Fruit fly (Drosophila melanogaster): ENCODE measurements around the gene CG16974.
A peak's percentile ranks its signal among the peaks of the same experiment; 100 is the strongest.
"Not testable (repeated sequence)": the region's sequence is repeated elsewhere in the genome, so short reads cannot be mapped to it uniquely, and the experiment has no call there.

Gene CG16974

DNA sequence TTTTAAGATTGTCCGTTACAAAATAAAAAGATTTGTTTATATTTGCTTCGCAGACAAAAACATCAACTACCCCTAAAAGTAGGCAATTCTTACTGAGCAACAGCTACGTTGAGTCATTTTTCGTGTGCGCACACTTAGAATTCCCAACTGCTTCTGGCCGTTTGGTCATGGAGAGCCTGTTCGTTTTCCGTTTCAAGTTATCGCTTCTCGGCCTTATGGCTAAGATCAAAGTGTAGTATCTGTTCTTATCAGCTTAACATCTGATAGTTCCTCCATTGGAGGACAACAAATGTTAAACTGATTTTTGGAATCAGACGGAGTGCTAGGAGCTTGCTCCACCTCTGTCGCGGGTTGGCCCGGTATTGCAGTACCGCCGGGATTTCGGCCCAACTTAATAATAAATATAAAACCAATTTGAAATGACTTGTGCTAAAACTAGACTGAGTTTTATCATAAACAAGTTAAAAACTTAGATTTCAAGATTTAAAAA, 23.9 kb upstream of the CG16974 start (continued):
- TF ChIP-seq tna (GFP tag; IDR thresholded peaks at IDR 0.05; ENCODE audit: partially characterized antibody), result peak; percentile 55
- TF ChIP-seq Fer3 (tag; optimal IDR thresholded peaks at IDR 0.05), result peak; percentile 62
- 0 out of 3 replicates have a peak, but pooled peaks have one; percentile 43 for TF ChIP-seq ase (GFP tag; IDR thresholded peaks at IDR 0.05)
- TF ChIP-seq CG11456 (GFP tag; IDR thresholded peaks at IDR 0.05), result peak; percentile 69; the same call in 1 of the 3 replicates
- peak; percentile 36 for TF ChIP-seq CoRest (tag; optimal IDR thresholded peaks at IDR 0.05)
- 0 out of 2 replicates have a peak, but pooled peaks have one; percentile 16 for TF ChIP-seq sim (GFP tag; IDR thresholded peaks at IDR 0.05)
- TF ChIP-seq Rfx (GFP tag; IDR thresholded peaks at IDR 0.05), result peak; percentile 56; the same call in 1 of the 2 replicates
- TF ChIP-seq NfI (GFP tag; optimal IDR thresholded peaks at IDR 0.05), result peak; percentile 13
- TF ChIP-seq sug (tag; optimal IDR thresholded peaks at IDR 0.05), result peak; percentile 33
- TF ChIP-seq slbo (GFP tag; IDR thresholded peaks at IDR 0.05), result peak; percentile 80
- TF ChIP-seq CG6791 (GFP tag; IDR thresholded peaks at IDR 0.05; ENCODE audit: partially characterized antibody), result 0 out of 3 replicates have a peak, but pooled peaks have one; percentile 63
- TF ChIP-seq CG34376 (GFP tag; optimal IDR thresholded peaks at IDR 0.05), result peak; percentile 88
- peak; percentile 55; the same call in 1 of the 2 replicates for TF ChIP-seq NFAT (GFP tag; IDR thresholded peaks at IDR 0.05)
- TF ChIP-seq CG4360 (GFP tag; IDR thresholded peaks at IDR 0.05), result peak; percentile 49
- peak; percentile 25 for TF ChIP-seq CG13296 (GFP tag; optimal IDR thresholded peaks at IDR 0.05)
- peak; percentile 24 for TF ChIP-seq CHES-1-like (GFP tag; optimal IDR thresholded peaks at IDR 0.05)
- peak; percentile 64 for TF ChIP-seq CG2120 (GFP tag; optimal IDR thresholded peaks at IDR 0.05)
- peak; percentile 44 for TF ChIP-seq shn (GFP tag; optimal IDR thresholded peaks at IDR 0.05)
- peak; percentile 45 for TF ChIP-seq nmo (GFP tag; optimal IDR thresholded peaks at IDR 0.05)
- peak; percentile 50 for TF ChIP-seq CG17385 (GFP tag; optimal IDR thresholded peaks at IDR 0.05)
- peak; percentile 24; the same call in 1 of the 2 replicates for TF ChIP-seq gsb (GFP tag; IDR thresholded peaks at IDR 0.05)
- peak; percentile 23 for TF ChIP-seq ash1 (GFP tag; optimal IDR thresholded peaks at IDR 0.05)
- peak; percentile 29 for TF ChIP-seq CG14710 (tag; optimal IDR thresholded peaks at IDR 0.05)
- peak; percentile 69 for TF ChIP-seq NC2β (GFP tag; optimal IDR thresholded peaks at IDR 0.05)
- not testable (repeated sequence) for TF ChIP-seq hkb (optimal IDR thresholded peaks at IDR 0.05)
- peak; percentile 75 for TF ChIP-seq hkb (GFP tag; IDR thresholded peaks at IDR 0.05)
- peak; percentile 69; the same call in 2 of the 3 replicates for TF ChIP-seq mld (GFP tag; IDR thresholded peaks at IDR 0.05; ENCODE audit: partially characterized antibody)
- TF ChIP-seq ranshi (GFP tag; IDR thresholded peaks at IDR 0.05), result 0 out of 2 replicates have a peak, but pooled peaks have one; percentile 58
- peak; percentile 2 for TF ChIP-seq pnt (GFP tag; optimal IDR thresholded peaks at IDR 0.05)
- TF ChIP-seq her (GFP tag; optimal IDR thresholded peaks at IDR 0.05), result peak; percentile 73
- TF ChIP-seq repo (GFP tag; optimal IDR thresholded peaks at IDR 0.05), result peak; percentile 73
- TF ChIP-seq seq (GFP tag; IDR thresholded peaks at IDR 0.05), result peak; percentile 46; the same call in 1 of the 2 replicates
- peak; percentile 42; the same call in 1 of the 3 replicates for TF ChIP-seq CG11695 (GFP tag; IDR thresholded peaks at IDR 0.05)
- TF ChIP-seq chinmo (GFP tag; IDR thresholded peaks at IDR 0.05; ENCODE audit: partially characterized antibody), result 0 out of 4 replicates have a peak, but pooled peaks have one; percentile 51
- TF ChIP-seq insv (GFP tag; optimal IDR thresholded peaks at IDR 0.05), result peak in 1 of 2 experiments; percentile 63
- peak; percentile 59 for TF ChIP-seq zen (tag; optimal IDR thresholded peaks at IDR 0.05)
- TF ChIP-seq grau (tag; optimal IDR thresholded peaks at IDR 0.05), result peak; percentile 41
- TF ChIP-seq Antp (GFP tag; optimal IDR thresholded peaks at IDR 0.05), result peak; percentile 75
- TF ChIP-seq Med (GFP tag), result peak; percentile 97
- TF ChIP-seq Atf-2 (GFP tag; optimal IDR thresholded peaks at IDR 0.05), result peak; percentile 9
- TF ChIP-seq lab (GFP tag; optimal IDR thresholded peaks at IDR 0.05), result peak; percentile 74
- peak; percentile 31; the same call in 1 of the 2 replicates for TF ChIP-seq dati (GFP tag; IDR thresholded peaks at IDR 0.05)
- peak; percentile 58 for TF ChIP-seq CG1792 (GFP tag; optimal IDR thresholded peaks at IDR 0.05)
- peak; percentile 46; the same call in 1 of the 2 replicates for TF ChIP-seq CG8765 (GFP tag; IDR thresholded peaks at IDR 0.05)
- TF ChIP-seq CG2712 (tag; optimal IDR thresholded peaks at IDR 0.05), result peak; percentile 53
- peak; percentile 39 for TF ChIP-seq Asciz (GFP tag; optimal IDR thresholded peaks at IDR 0.05)
- 0 out of 2 replicates have a peak, but pooled peaks have one; percentile 29 for TF ChIP-seq wdn (GFP tag; IDR thresholded peaks at IDR 0.05)
- TF ChIP-seq CG16779 (GFP tag; IDR thresholded peaks at IDR 0.05), result peak; percentile 51; the same call in 1 of the 2 replicates
- TF ChIP-seq E2f1 (GFP tag; IDR thresholded peaks at IDR 0.05), result peak; percentile 49; the same call in 1 of the 2 replicates
